Fruit fly (Drosophila melanogaster): ENCODE results near the gene Pitslre.
A peak's percentile ranks its signal among the peaks of the same experiment; 100 is the strongest.

The Pitslre gene

DNA sequence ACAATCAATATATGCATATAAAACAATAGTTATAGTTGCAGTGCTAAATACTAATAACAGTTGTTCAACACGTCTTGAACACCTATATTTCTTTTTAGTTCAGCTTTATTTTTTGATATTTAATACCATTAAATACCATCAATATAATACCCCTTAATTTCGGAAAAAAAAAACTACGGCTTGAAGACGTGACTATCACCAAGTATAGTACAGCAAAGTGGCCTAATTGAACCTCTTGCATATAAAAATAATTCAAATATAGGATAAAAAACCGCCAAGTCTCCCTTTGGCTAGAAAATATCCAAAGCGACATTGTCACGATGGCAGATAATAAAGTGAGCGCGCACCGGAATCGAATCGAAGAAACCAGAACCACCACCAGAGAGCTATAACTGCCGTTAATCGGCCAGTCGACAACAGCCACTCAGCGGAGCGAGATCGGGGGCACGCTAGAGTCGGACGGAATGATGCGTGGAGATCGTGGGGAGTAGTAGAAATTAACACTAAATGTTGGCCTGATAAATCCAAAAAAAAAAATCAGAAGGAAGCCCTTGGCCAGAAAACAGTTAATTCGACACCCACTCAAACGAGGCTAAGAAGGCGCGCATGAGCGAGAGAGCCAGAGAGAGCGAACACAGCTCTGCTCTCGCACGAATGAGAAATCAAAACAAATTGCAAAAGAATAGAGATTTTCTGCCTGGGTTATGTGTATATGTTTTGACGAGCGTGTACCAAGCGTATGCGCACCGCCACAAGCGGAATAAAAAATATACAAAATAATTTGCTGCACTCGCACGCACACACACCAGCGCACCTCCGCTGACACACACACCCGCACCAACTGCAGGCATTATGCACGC, 13.7 kb downstream of the Pitslre start (continued):
- peak; percentile 86 for TF ChIP-seq sr (GFP tag; IDR thresholded peaks at IDR 0.05)
- peak; percentile 22 for TF ChIP-seq ATbp (GFP tag; optimal IDR thresholded peaks at IDR 0.05)
- TF ChIP-seq CG10267 (tag; optimal IDR thresholded peaks at IDR 0.05): peak; percentile 49
- TF ChIP-seq CG30403 (GFP tag; optimal IDR thresholded peaks at IDR 0.05): peak; percentile 51
- TF ChIP-seq CG10543 (GFP tag; optimal IDR thresholded peaks at IDR 0.05): peak; percentile 59
- TF ChIP-seq HLH54F (GFP tag; optimal IDR thresholded peaks at IDR 0.05): peak; percentile 2
- TF ChIP-seq scrt (GFP tag; optimal IDR thresholded peaks at IDR 0.05): peak; percentile 37
- TF ChIP-seq fru (optimal IDR thresholded peaks at IDR 0.05): no peak
- peak; percentile 21 for TF ChIP-seq CG12155 (GFP tag; optimal IDR thresholded peaks at IDR 0.05)
- no peak for TF ChIP-seq hkb (optimal IDR thresholded peaks at IDR 0.05)
- peak; percentile 48; the same call in 1 of the 2 replicates for TF ChIP-seq hkb (GFP tag; IDR thresholded peaks at IDR 0.05)
- no peak for TF ChIP-seq schlank (tag; optimal IDR thresholded peaks at IDR 0.05)
- TF ChIP-seq CG31441 (GFP tag; IDR thresholded peaks at IDR 0.05): peak; percentile 33; the same call in 1 of the 2 replicates
- TF ChIP-seq Deaf1 (tag; optimal IDR thresholded peaks at IDR 0.05): peak; percentile 35
- TF ChIP-seq shn (GFP tag; optimal IDR thresholded peaks at IDR 0.05): no peak
- TF ChIP-seq Dip3 (GFP tag; optimal IDR thresholded peaks at IDR 0.05): peak; percentile 48
- TF ChIP-seq Fer3 (tag; optimal IDR thresholded peaks at IDR 0.05): no peak
- no peak for TF ChIP-seq Poxn (GFP tag; IDR thresholded peaks at IDR 0.05)
- TF ChIP-seq mld (GFP tag; IDR thresholded peaks at IDR 0.05; ENCODE audit: partially characterized antibody): no peak
- 0 out of 2 replicates have a peak, but pooled peaks have one; percentile 25 for TF ChIP-seq CG10959 (GFP tag; IDR thresholded peaks at IDR 0.05)
- TF ChIP-seq NfI (GFP tag; optimal IDR thresholded peaks at IDR 0.05): peak; percentile 24
- TF ChIP-seq Stat92E (GFP tag; optimal IDR thresholded peaks at IDR 0.05): peak in 1 of 3 experiments; percentile 61
- TF ChIP-seq luna (GFP tag; optimal IDR thresholded peaks at IDR 0.05): peak; percentile 4
- peak; percentile 34; the same call in 1 of the 2 replicates for TF ChIP-seq amos (GFP tag; IDR thresholded peaks at IDR 0.05; ENCODE audit: partially characterized antibody)
- peak; percentile 20 for TF ChIP-seq CG12219 (GFP tag; optimal IDR thresholded peaks at IDR 0.05)
- TF ChIP-seq CG14965 (GFP tag; optimal IDR thresholded peaks at IDR 0.05; ENCODE audit: borderline replicate concordance): no peak
- TF ChIP-seq fu2 (GFP tag; optimal IDR thresholded peaks at IDR 0.05): no peak
- TF ChIP-seq CG34224 (GFP tag; IDR thresholded peaks at IDR 0.05; ENCODE audit: partially characterized antibody): peak; percentile 69
- TF ChIP-seq CG11247 (GFP tag; IDR thresholded peaks at IDR 0.05): 0 out of 2 replicates have a peak, but pooled peaks have one; percentile 15
- peak; percentile 15 for TF ChIP-seq CG9876 (GFP tag; optimal IDR thresholded peaks at IDR 0.05)
- peak; percentile 8 for TF ChIP-seq stwl (tag; optimal IDR thresholded peaks at IDR 0.05)
- TF ChIP-seq CG2199 (GFP tag; IDR thresholded peaks at IDR 0.05): peak; percentile 81; the same call in 2 of the 3 replicates
- TF ChIP-seq bbx (GFP tag; IDR thresholded peaks at IDR 0.05; ENCODE audit: partially characterized antibody): peak; percentile 64
- TF ChIP-seq Hr3 (GFP tag; optimal IDR thresholded peaks at IDR 0.05): peak; percentile 37
- peak; percentile 27 for TF ChIP-seq CG17829 (tag; optimal IDR thresholded peaks at IDR 0.05)
- no peak for TF ChIP-seq Gsc (GFP tag; IDR thresholded peaks at IDR 0.05)
- TF ChIP-seq ems (GFP tag; optimal IDR thresholded peaks at IDR 0.05): peak; percentile 19
- peak; percentile 77; the same call in 2 of the 3 replicates for TF ChIP-seq CG17361 (GFP tag; IDR thresholded peaks at IDR 0.05)
- no peak for TF ChIP-seq CG6272 (GFP tag; IDR thresholded peaks at IDR 0.05)
- peak; percentile 67 for TF ChIP-seq CG18262 (tag; optimal IDR thresholded peaks at IDR 0.05)
- no peak for TF ChIP-seq CG14667 (GFP tag; IDR thresholded peaks at IDR 0.05)
- peak; percentile 26 for TF ChIP-seq CG17186 (GFP tag; optimal IDR thresholded peaks at IDR 0.05)
- peak; percentile 0 for TF ChIP-seq CG8281 (tag; optimal IDR thresholded peaks at IDR 0.05)
- no peak; the same call in 1 of the 2 replicates for TF ChIP-seq E2f2 (GFP tag; IDR thresholded peaks at IDR 0.05)
- TF ChIP-seq CG17912 (GFP tag; optimal IDR thresholded peaks at IDR 0.05): no peak
- no peak; the same call in 2 of the 3 replicates for TF ChIP-seq B-H1 (GFP tag; IDR thresholded peaks at IDR 0.05)
- TF ChIP-seq kay (GFP tag; optimal IDR thresholded peaks at IDR 0.05): peak; percentile 62
- peak; percentile 57 for TF ChIP-seq CG12391 (tag; optimal IDR thresholded peaks at IDR 0.05)

Data from whole organism, embryonic.